Worm (Caenorhabditis elegans) whole organism, mixed stage, embryonic: ENCODE measurements around the gene fnta-1.
A peak's percentile ranks its signal among the peaks of the same experiment; 100 is the strongest.

ENCODE experiments used
- blmp-1 ChIP-seq: fragments of 150-350 bp; optimal IDR thresholded peaks from 2 replicates; lab custom pipeline; 2014; ENCODE audit warnings: missing biosample characterization, missing genetic modification characterization
- ceh-39 ChIP-seq: fragments of 150-350 bp; optimal IDR thresholded peaks from 2 replicates; lab custom pipeline; 2014; ENCODE audit warnings: missing biosample characterization, missing genetic modification characterization
- ceh-43 ChIP-seq: fragments of 200-800 bp; sonication (Bioruptor generic); optimal IDR thresholded peaks from 2 replicates; lab custom pipeline; 2018; ENCODE audit warnings: mild to moderate bottlenecking, missing genetic modification characterization, moderate library complexity, missing compliant biosample characterization
- ceh-83 ChIP-seq: fragments of 200-800 bp; sonication (Bioruptor generic); optimal IDR thresholded peaks from 2 replicates; lab custom pipeline; 2018; ENCODE audit warnings: mild to moderate bottlenecking, missing genetic modification characterization, missing compliant biosample characterization
- ces-1 ChIP-seq: fragments of 150-350 bp; optimal IDR thresholded peaks from 2 replicates; lab custom pipeline; 2014; ENCODE audit warnings: missing biosample characterization, missing genetic modification reagents, missing genetic modification characterization
- cnd-1 ChIP-seq: fragments of 200-800 bp; sonication (Bioruptor generic); optimal IDR thresholded peaks from 2 replicates; lab custom pipeline; 2018; ENCODE audit warnings: mild to moderate bottlenecking, missing genetic modification characterization, missing compliant biosample characterization
- drap-1 ChIP-seq: fragments of 200-800 bp; sonication (Bioruptor generic); optimal IDR thresholded peaks from 3 replicates; lab custom pipeline; 2018; ENCODE audit warnings: mild to moderate bottlenecking, missing genetic modification characterization, missing compliant biosample characterization
- elt-1 ChIP-seq: sonication (generic microtip); optimal IDR thresholded peaks from 2 replicates; lab custom pipeline; 2017; ENCODE audit warnings: missing genetic modification characterization, mild to moderate bottlenecking, missing compliant biosample characterization, antibody characterized with exemption, moderate library complexity, borderline replicate concordance; ENCODE audit not compliant: insufficient read depth
- flh-1 ChIP-seq: fragments of 200-800 bp; sonication (Bioruptor generic); optimal IDR thresholded peaks from 2 replicates; lab custom pipeline; 2018; ENCODE audit warnings: mild to moderate bottlenecking, missing genetic modification characterization, moderate library complexity, missing compliant biosample characterization
- hlh-1 ChIP-seq: fragments of 150-350 bp; optimal IDR thresholded peaks from 2 replicates; lab custom pipeline; 2014; ENCODE audit warnings: missing biosample characterization, missing genetic modification reagents, missing genetic modification characterization
- lin-13 ChIP-seq: fragments of 150-350 bp; optimal IDR thresholded peaks from 2 replicates; lab custom pipeline; 2014; ENCODE audit warnings: missing biosample characterization, missing genetic modification characterization
- lin-32 ChIP-seq: fragments of 200-800 bp; sonication (Bioruptor generic); optimal IDR thresholded peaks from 2 replicates; lab custom pipeline; 2018; ENCODE audit warnings: mild to moderate bottlenecking, missing genetic modification characterization, missing compliant biosample characterization
- lsy-2 ChIP-seq: fragments of 150-350 bp; optimal IDR thresholded peaks from 2 replicates; lab custom pipeline; 2014; ENCODE audit warnings: missing biosample characterization, missing genetic modification characterization
- mab-5 ChIP-seq: fragments of 150-350 bp; optimal IDR thresholded peaks from 2 replicates; lab custom pipeline; 2014; ENCODE audit warnings: missing biosample characterization, missing genetic modification characterization
- mep-1 ChIP-seq: fragments of 150-350 bp; optimal IDR thresholded peaks from 2 replicates; lab custom pipeline; 2017; ENCODE audit warnings: missing biosample characterization, missing genetic modification reagents, missing genetic modification characterization, inconsistent platforms
- mls-2 ChIP-seq: sonication (generic microtip); optimal IDR thresholded peaks from 2 replicates; lab custom pipeline; 2016; ENCODE audit warnings: mild to moderate bottlenecking, missing genetic modification characterization, moderate library complexity, missing compliant biosample characterization
- nhr-12 ChIP-seq: fragments of 150-350 bp; optimal IDR thresholded peaks from 2 replicates; lab custom pipeline; 2014; ENCODE audit warnings: missing biosample characterization, missing genetic modification characterization
- nhr-2 ChIP-seq: fragments of 150-350 bp; optimal IDR thresholded peaks from 2 replicates; lab custom pipeline; 2014; ENCODE audit warnings: missing biosample characterization, missing genetic modification characterization
- nhr-237 ChIP-seq: fragments of 150-350 bp; optimal IDR thresholded peaks from 2 replicates; lab custom pipeline; 2014; ENCODE audit warnings: missing biosample characterization, missing genetic modification characterization
- nhr-28 ChIP-seq: fragments of 150-350 bp; optimal IDR thresholded peaks from 2 replicates; lab custom pipeline; 2014; ENCODE audit warnings: missing biosample characterization, missing genetic modification characterization
- nhr-76 ChIP-seq: sonication (generic microtip); optimal IDR thresholded peaks from 2 replicates; lab custom pipeline; 2017; ENCODE audit warnings: missing biosample characterization, missing genetic modification characterization
- pha-4 ChIP-seq: fragments of 150-350 bp; optimal IDR thresholded peaks from 2 replicates; lab custom pipeline; 2018; ENCODE audit warnings: missing biosample characterization, missing genetic modification reagents, missing genetic modification characterization
- sem-2 ChIP-seq: fragments of 200-800 bp; sonication (Bioruptor generic); optimal IDR thresholded peaks from 2 replicates; lab custom pipeline; 2018; ENCODE audit warnings: mild to moderate bottlenecking, missing genetic modification characterization, missing compliant biosample characterization
- sptf-1 ChIP-seq: sonication (generic microtip); optimal IDR thresholded peaks from 2 replicates; lab custom pipeline; 2017; ENCODE audit warnings: mild to moderate bottlenecking, missing genetic modification characterization, moderate library complexity, missing compliant biosample characterization
- tbx-8 ChIP-seq: fragments of 200-800 bp; sonication (Bioruptor generic); optimal IDR thresholded peaks from 2 replicates; lab custom pipeline; 2018; ENCODE audit warnings: mild to moderate bottlenecking, missing genetic modification characterization, moderate library complexity, missing compliant biosample characterization
- unc-120 ChIP-seq: sonication (generic microtip); optimal IDR thresholded peaks from 2 replicates; lab custom pipeline; 2017; ENCODE audit warnings: missing genetic modification characterization, missing compliant biosample characterization; ENCODE audit not compliant: poor library complexity, severe bottlenecking
- unc-39 ChIP-seq: fragments of 150-350 bp; optimal IDR thresholded peaks from 2 replicates; lab custom pipeline; 2014; ENCODE audit warnings: missing biosample characterization, missing genetic modification characterization
- unc-62 ChIP-seq: fragments of 150-350 bp; optimal IDR thresholded peaks from 2 replicates; lab custom pipeline; 2014; ENCODE audit warnings: missing biosample characterization, missing genetic modification reagents, missing genetic modification characterization
- zip-8 ChIP-seq: fragments of 150-350 bp; optimal IDR thresholded peaks from 2 replicates; lab custom pipeline; 2014; ENCODE audit warnings: missing biosample characterization, missing genetic modification characterization

The fnta-1 gene

ce11 chrIV:274185-274584 lies 34.1 kb upstream of the fnta-1 start, which contains the start of gene sma-10:
TSS of gene sma-10 (plus strand) at chrIV:274420.
- TF ChIP-seq sem-2 = no peak
- TF ChIP-seq ceh-43 (GFP tag; lab: Kevin White, UChicago) = no peak
- TF ChIP-seq lin-13 = no peak

- TF ChIP-seq hlh-1 (tag; lab: Kevin White, UChicago) (no peak), lsy-2 (tag; lab: Kevin White, UChicago) (no peak), drap-1 (GFP tag; lab: Kevin White, UChicago) (no peak), sptf-1 (tag; lab: Kevin White, UChicago) (no peak), flh-1 (GFP tag; lab: Kevin White, UChicago) (no peak), ceh-83 (GFP tag; lab: Kevin White, UChicago) (no peak), sem-2 (no peak), mab-5 (tag; lab: Kevin White, UChicago) (no peak)
- TF ChIP-seq, all 35 proteins: peak for 0
These were observed 33.2 kb upstream of the fnta-1 start, which contains the start of gene srh-282 for ce11 chrIV:273299-273698. TSS of gene srh-282 (minus strand) at chrIV:273399.

- TF ChIP-seq lsy-2 (tag; lab: Kevin White, UChicago) (no peak), pha-4 (tag; lab: Kevin White, UChicago) (no peak), lin-32 (GFP tag; lab: Kevin White, UChicago) (no peak), zip-8 (tag; lab: Kevin White, UChicago) (no peak), nhr-28 (tag; lab: Kevin White, UChicago) (no peak), sem-2 (no peak), blmp-1 (tag; lab: Kevin White, UChicago) (no peak), mls-2 (tag; lab: Kevin White, UChicago) (no peak), nhr-2 (tag; lab: Kevin White, UChicago) (no peak), nhr-12 (tag; lab: Kevin White, UChicago) (no peak), flh-1 (GFP tag; lab: Kevin White, UChicago) (no peak), tbx-8 (GFP tag; lab: Kevin White, UChicago) (no peak)
- TF ChIP-seq, all 35 proteins: peak for 0
These were observed 29.0 kb upstream of the fnta-1 start, which contains the start of gene T21D12.11 for ce11 chrIV:269107-269506. TSS of gene T21D12.11 (plus strand) at chrIV:269407.

ce11 chrIV:266148-266547 lies 26.0 kb upstream of the fnta-1 start, which contains the start of gene T21D12.12:
TSS of gene T21D12.12 (plus strand) at chrIV:266448.
- no peak for TF ChIP-seq nhr-28 (tag; lab: Kevin White, UChicago)
- TF ChIP-seq unc-62 (GFP tag; lab: Kevin White, UChicago) = no peak

ce11 chrIV:264182-264709 lies 24.1 kb upstream of the fnta-1 start, which contains the start of gene pat-6:
TSS of gene pat-6 (minus strand) at chrIV:264232.
- TF ChIP-seq hlh-1 (tag; lab: Kevin White, UChicago) (peak; percentile 44), lin-13 (no peak), flh-1 (GFP tag; lab: Kevin White, UChicago) (no peak), ces-1 (peak; percentile 50), zip-8 (tag; lab: Kevin White, UChicago) (no peak), mls-2 (tag; lab: Kevin White, UChicago) (no peak), unc-120 (tag; lab: Kevin White, UChicago) (peak; percentile 76), unc-62 (GFP tag; lab: Kevin White, UChicago) (peak; percentile 27), sptf-1 (tag; lab: Kevin White, UChicago) (no peak)

ce11 chrIV:262460-262859 lies 22.4 kb upstream of the fnta-1 start:
- no peak for TF ChIP-seq elt-1
- TF ChIP-seq hlh-1 (tag; lab: Kevin White, UChicago) = no peak
- TF ChIP-seq ceh-83 (GFP tag; lab: Kevin White, UChicago) = no peak
- no peak for TF ChIP-seq nhr-2 (tag; lab: Kevin White, UChicago)
- TF ChIP-seq lin-13 = no peak
- TF ChIP-seq cnd-1 (tag; lab: Kevin White, UChicago) = no peak

- TF ChIP-seq pha-4 (tag; lab: Kevin White, UChicago) = peak; percentile 40
- TF ChIP-seq mep-1 (tag; lab: Kevin White, UChicago) = peak; percentile 19
- TF ChIP-seq unc-39 (tag; lab: Kevin White, UChicago) = no peak
- peak; percentile 12 for TF ChIP-seq nhr-2 (tag; lab: Kevin White, UChicago)
- TF ChIP-seq mab-5 (tag; lab: Kevin White, UChicago) = peak; percentile 42
- no peak for TF ChIP-seq elt-1
- no peak for TF ChIP-seq mls-2 (tag; lab: Kevin White, UChicago)
- TF ChIP-seq ceh-39 (tag; lab: Kevin White, UChicago) = peak; percentile 60
- TF ChIP-seq flh-1 (GFP tag; lab: Kevin White, UChicago) = no peak
- TF ChIP-seq nhr-237 (tag; lab: Kevin White, UChicago) = peak; percentile 7
- no peak for TF ChIP-seq sem-2
- no peak for TF ChIP-seq ceh-43 (GFP tag; lab: Kevin White, UChicago)
- TF ChIP-seq lsy-2 (tag; lab: Kevin White, UChicago) = peak; percentile 68
- peak; percentile 5 for TF ChIP-seq sptf-1 (tag; lab: Kevin White, UChicago)
- TF ChIP-seq nhr-76 (tag; lab: Kevin White, UChicago) = no peak
- TF ChIP-seq ces-1 = peak; percentile 98
These were observed 21.5 kb upstream of the fnta-1 start, which contains the start of gene pqbp-1.1 for ce11 chrIV:261607-262006. TSS of gene pqbp-1.1 (minus strand) at chrIV:261683.
